Fruit fly (Drosophila melanogaster): Measurements from ENCODE around the gene CG42337.

CG42337 gene

dm6 chr3L:21229764-21230163 lies 36.6 kb upstream of the CG42337 start:
- TF ChIP-seq danr (GFP tag; IDR thresholded peaks at IDR 0.05), result no peak
- peak; percentile 76 for TF ChIP-seq Drgx (GFP tag; IDR thresholded peaks at IDR 0.05)
- TF ChIP-seq bsh (GFP tag; optimal IDR thresholded peaks at IDR 0.05), result peak in 1 of 2 experiments; percentile 10

dm6 chr3L:21226309-21226708 lies 33.1 kb upstream of the CG42337 start, which contains the start of gene Eip78C:
Gene Eip78C, plus strand, starts transcription at chr3L:21226609.
- no peak for TF ChIP-seq CG42726 (GFP tag; IDR thresholded peaks at IDR 0.05; ENCODE audit: partially characterized antibody)
- TF ChIP-seq Trl (optimal IDR thresholded peaks at IDR 0.05), result peak in 1 of 2 experiments; percentile 11
- no peak for TF ChIP-seq Trl (GFP tag; optimal IDR thresholded peaks at IDR 0.05)
- peak; percentile 30 for TF ChIP-seq cg (GFP tag; optimal IDR thresholded peaks at IDR 0.05)
- no peak for TF ChIP-seq CG30431 (GFP tag; optimal IDR thresholded peaks at IDR 0.05)
- TF ChIP-seq sim (GFP tag; IDR thresholded peaks at IDR 0.05), result no peak
- TF ChIP-seq gsb (GFP tag; IDR thresholded peaks at IDR 0.05), result 0 out of 2 replicates have a peak, but pooled peaks have one; percentile 12

dm6 chr3L:21225642-21226041 lies 32.5 kb upstream of the CG42337 start:
- TF ChIP-seq CG11456 (GFP tag; IDR thresholded peaks at IDR 0.05) (no peak), z (GFP tag; IDR thresholded peaks at IDR 0.05) (0 out of 3 replicates have a peak, but pooled peaks have one; percentile 33), Dad (GFP tag; optimal IDR thresholded peaks at IDR 0.05) (no peak), sc (optimal IDR thresholded peaks at IDR 0.05) (no peak), sc (GFP tag; optimal IDR thresholded peaks at IDR 0.05) (no peak), CG2199 (GFP tag; IDR thresholded peaks at IDR 0.05) (no peak), CG6765 (GFP tag; optimal IDR thresholded peaks at IDR 0.05) (no peak), crol (GFP tag; IDR thresholded peaks at IDR 0.05) (peak; percentile 28; the same call in 1 of the 2 replicates), CG12391 (tag; optimal IDR thresholded peaks at IDR 0.05) (no peak), eyg (GFP tag; optimal IDR thresholded peaks at IDR 0.05) (no peak), tgo (GFP tag; IDR thresholded peaks at IDR 0.05) (no peak), CG10654 (GFP tag; optimal IDR thresholded peaks at IDR 0.05) (no peak), CG11723 (GFP tag; optimal IDR thresholded peaks at IDR 0.05) (no peak), cg (GFP tag; optimal IDR thresholded peaks at IDR 0.05) (peak; percentile 38), Trl (optimal IDR thresholded peaks at IDR 0.05) (peak in 1 of 2 experiments; percentile 44), Trl (GFP tag; optimal IDR thresholded peaks at IDR 0.05) (no peak), Xrp1 (GFP tag; IDR thresholded peaks at IDR 0.05) (no peak), CG12659 (GFP tag; optimal IDR thresholded peaks at IDR 0.05) (no peak), pros (GFP tag; optimal IDR thresholded peaks at IDR 0.05) (no peak), Dbx (GFP tag; IDR thresholded peaks at IDR 0.05) (no peak), CG2202 (tag; optimal IDR thresholded peaks at IDR 0.05) (no peak)

- TF ChIP-seq CG6175 (GFP tag; IDR thresholded peaks at IDR 0.05) (0 out of 3 replicates have a peak, but pooled peaks have one; percentile 8), z (GFP tag; IDR thresholded peaks at IDR 0.05) (peak; percentile 81; the same call in 2 of the 3 replicates), CG8478 (optimal IDR thresholded peaks at IDR 0.05) (peak; percentile 60), CG11247 (GFP tag; IDR thresholded peaks at IDR 0.05) (no peak), h (optimal IDR thresholded peaks at IDR 0.05) (no peak), klu (GFP tag; IDR thresholded peaks at IDR 0.05) (no peak), CG6813 (GFP tag; optimal IDR thresholded peaks at IDR 0.05) (no peak), chinmo (GFP tag; IDR thresholded peaks at IDR 0.05; ENCODE audit: partially characterized antibody) (no peak), Ptx1 (GFP tag; IDR thresholded peaks at IDR 0.05) (no peak), CG15696 (tag; optimal IDR thresholded peaks at IDR 0.05) (no peak), crol (GFP tag; IDR thresholded peaks at IDR 0.05) (peak; percentile 80), ci (GFP tag; IDR thresholded peaks at IDR 0.05) (0 out of 3 replicates have a peak, but pooled peaks have one; percentile 49), E2f1 (GFP tag; IDR thresholded peaks at IDR 0.05) (no peak), toy (GFP tag; IDR thresholded peaks at IDR 0.05) (no peak), cg (GFP tag; optimal IDR thresholded peaks at IDR 0.05) (peak; percentile 76), row (GFP tag; IDR thresholded peaks at IDR 0.05) (0 out of 3 replicates have a peak, but pooled peaks have one; percentile 11), en (GFP tag; optimal IDR thresholded peaks at IDR 0.05) (no peak), CG17385 (GFP tag; optimal IDR thresholded peaks at IDR 0.05) (no peak), Xbp1 (GFP tag; optimal IDR thresholded peaks at IDR 0.05) (peak; percentile 52), Deaf1 (tag; optimal IDR thresholded peaks at IDR 0.05) (peak; percentile 68), CG9932 (GFP tag; IDR thresholded peaks at IDR 0.05) (no peak), CG15514 (GFP tag; optimal IDR thresholded peaks at IDR 0.05) (no peak), Eip74EF (GFP tag; optimal IDR thresholded peaks at IDR 0.05) (peak in 1 of 2 experiments; percentile 87)
Measured at dm6 chr3L:21224701-21225223, 31.6 kb upstream of the CG42337 start.

Measured in whole organism, embryonic.